Fruit fly (Drosophila melanogaster) whole organism, embryonic: ENCODE data around the gene Send2.

Experiments
- Atf6 ChIP-seq: fragments of 200-800 bp; sonication (Bioruptor generic); IDR thresholded peaks from 2 replicates; pipeline ENCODE4 v1.3.6; 2022; ENCODE audit warnings: missing biosample characterization, missing genetic modification characterization
- Bdp1 ChIP-seq: fragments of 200-800 bp; sonication (Bioruptor generic); optimal IDR thresholded peaks from 3 replicates; lab custom pipeline; 2016; ENCODE audit warnings: missing biosample characterization, missing genetic modification characterization
- Blimp-1 ChIP-seq: fragments of 200-800 bp; sonication (Bioruptor generic); optimal IDR thresholded peaks from 3 replicates; lab custom pipeline; 2018; ENCODE audit warnings: missing biosample characterization, missing genetic modification characterization, mild to moderate bottlenecking, moderate library complexity, missing genetic modification reagents
- CG11695 ChIP-seq: fragments of 200-800 bp; sonication (Bioruptor generic); IDR thresholded peaks from 3 replicates; pipeline ENCODE4 v1.3.6; 2022; ENCODE audit warnings: missing biosample characterization, missing genetic modification characterization
- CG13296 ChIP-seq: fragments of 200-800 bp; sonication (Bioruptor generic); optimal IDR thresholded peaks from 3 replicates; lab custom pipeline; 2018; ENCODE audit warnings: missing biosample characterization, mild to moderate bottlenecking, missing genetic modification characterization
- CG13624 ChIP-seq: fragments of 200-800 bp; sonication (Bioruptor generic); optimal IDR thresholded peaks from 2 replicates; lab custom pipeline; 2016; ENCODE audit warnings: missing biosample characterization, missing genetic modification characterization
- CG15269 ChIP-seq: fragments of 200-800 bp; sonication (Bioruptor generic); optimal IDR thresholded peaks from 2 replicates; lab custom pipeline; 2018; ENCODE audit warnings: missing biosample characterization, mild to moderate bottlenecking, missing genetic modification characterization, moderate library complexity
- CG15601 ChIP-seq: fragments of 200-800 bp; sonication (Bioruptor generic); optimal IDR thresholded peaks from 3 replicates; lab custom pipeline; 2019; ENCODE audit warnings: missing biosample characterization, mild to moderate bottlenecking, missing genetic modification characterization, moderate library complexity
- CG16815 ChIP-seq: fragments of 200-800 bp; sonication (Bioruptor generic); optimal IDR thresholded peaks from 3 replicates; lab custom pipeline; 2017; ENCODE audit warnings: missing biosample characterization, mild to moderate bottlenecking, missing genetic modification characterization
- CG17385 ChIP-seq: fragments of 200-800 bp; sonication (Bioruptor generic); optimal IDR thresholded peaks from 3 replicates; lab custom pipeline; 2018; ENCODE audit warnings: missing biosample characterization, mild to moderate bottlenecking, missing genetic modification characterization
- CG18262 ChIP-seq: fragments of 200-800 bp; optimal IDR thresholded peaks from 3 replicates; lab custom pipeline; 2019; ENCODE audit warnings: missing biosample characterization, mild to moderate bottlenecking, missing genetic modification characterization, moderate library complexity
- CG18476 ChIP-seq: fragments of 200-800 bp; sonication (Bioruptor generic); optimal IDR thresholded peaks from 2 replicates; lab custom pipeline; 2016; ENCODE audit warnings: missing biosample characterization, mild to moderate bottlenecking, missing genetic modification characterization
- CG18599 ChIP-seq: fragments of 200-800 bp; sonication (Bioruptor generic); optimal IDR thresholded peaks from 3 replicates; lab custom pipeline; 2017; ENCODE audit warnings: missing biosample characterization, missing genetic modification characterization, mild to moderate bottlenecking, moderate library complexity, missing genetic modification reagents
- CG2199 ChIP-seq: fragments of 200-800 bp; sonication (Bioruptor generic); IDR thresholded peaks from 3 replicates; pipeline ENCODE4 v1.3.6; 2022; ENCODE audit warnings: missing biosample characterization, missing genetic modification characterization
- CG2875 ChIP-seq: fragments of 200-800 bp; sonication (Bioruptor generic); optimal IDR thresholded peaks from 2 replicates; lab custom pipeline; 2017; ENCODE audit warnings: missing biosample characterization, mild to moderate bottlenecking, missing genetic modification characterization, missing genetic modification reagents
- CG30403 ChIP-seq: fragments of 200-800 bp; sonication (Bioruptor generic); optimal IDR thresholded peaks from 3 replicates; lab custom pipeline; 2016; ENCODE audit warnings: missing biosample characterization, missing genetic modification characterization
- CG31224 ChIP-seq: fragments of 200-800 bp; sonication (Bioruptor generic); IDR thresholded peaks from 2 replicates; pipeline ENCODE4 v1.3.6; 2022; ENCODE audit warnings: missing biosample characterization, missing genetic modification characterization
- CG31441 ChIP-seq: fragments of 200-800 bp; sonication (Bioruptor generic); IDR thresholded peaks from 2 replicates; pipeline ENCODE4 v1.3.6; 2022; ENCODE audit warnings: missing biosample characterization, missing genetic modification characterization
- CG34422 ChIP-seq: fragments of 200-800 bp; sonication (Bioruptor generic); IDR thresholded peaks from 3 replicates; pipeline ENCODE4 v1.3.6; 2022; ENCODE audit warnings: missing biosample characterization, missing genetic modification characterization
- CG3847 ChIP-seq: fragments of 200-800 bp; sonication (Bioruptor generic); IDR thresholded peaks from 2 replicates; pipeline ENCODE4 v1.3.6; 2022; ENCODE audit warnings: missing biosample characterization, missing genetic modification characterization
- CG4404 ChIP-seq: fragments of 200-800 bp; sonication (Bioruptor generic); IDR thresholded peaks from 2 replicates; pipeline ENCODE4 v1.3.6; 2022; ENCODE audit warnings: missing biosample characterization, missing genetic modification characterization
- CG4424 ChIP-seq: fragments of 200-800 bp; sonication (Bioruptor generic); optimal IDR thresholded peaks from 3 replicates; lab custom pipeline; 2016; ENCODE audit warnings: missing biosample characterization, missing genetic modification characterization
- CG6813 ChIP-seq: fragments of 200-800 bp; sonication (Bioruptor generic); optimal IDR thresholded peaks from 2 replicates; lab custom pipeline; 2017; ENCODE audit warnings: missing biosample characterization, missing genetic modification characterization, mild to moderate bottlenecking, moderate library complexity, missing genetic modification reagents
- CG7372 ChIP-seq: fragments of 200-800 bp; sonication (Bioruptor generic); IDR thresholded peaks from 2 replicates; pipeline ENCODE4 v1.3.6; 2022; ENCODE audit warnings: missing biosample characterization, missing genetic modification characterization
- E2f1 ChIP-seq: fragments of 200-800 bp; sonication (Bioruptor generic); IDR thresholded peaks from 2 replicates; pipeline ENCODE4 v1.3.6; 2022; ENCODE audit warnings: missing biosample characterization, missing genetic modification characterization
- Eip74EF ChIP-seq, 2 experiments: fragments of 200-800 bp in 1 of 2; fragments of >200 bp in 1 of 2; sonication (Bioruptor generic) in 1 of 2; optimal IDR thresholded peaks; 2 replicates each; lab custom pipeline; 2017 to 2019; ENCODE audit warnings: missing biosample characterization in 2 of 2, missing genetic modification characterization in 2 of 2, mild to moderate bottlenecking in 1 of 2, moderate library complexity in 1 of 2
- Ets97D ChIP-seq: fragments of 200-800 bp; sonication (Bioruptor generic); optimal IDR thresholded peaks from 3 replicates; lab custom pipeline; 2016; ENCODE audit warnings: missing biosample characterization, missing genetic modification characterization
- Fer1 ChIP-seq: fragments of 200-800 bp; sonication (Bioruptor generic); optimal IDR thresholded peaks from 2 replicates; lab custom pipeline; 2017; ENCODE audit warnings: missing biosample characterization, mild to moderate bottlenecking, missing genetic modification characterization
- Hr78 ChIP-seq, 2 experiments: fragments of 200-800 bp in 1 of 2; fragments of >200 bp in 1 of 2; sonication (Bioruptor generic) in 1 of 2; optimal IDR thresholded peaks; 2 replicates each; lab custom pipeline; 2017 to 2019; ENCODE audit warnings: missing biosample characterization in 2 of 2, missing genetic modification characterization in 2 of 2, mild to moderate bottlenecking in 1 of 2, moderate library complexity in 1 of 2
- Jarid2 ChIP-seq: fragments of 200-800 bp; sonication (Bioruptor generic); optimal IDR thresholded peaks from 3 replicates; lab custom pipeline; 2017; ENCODE audit warnings: mild to moderate bottlenecking, missing biosample characterization, missing genetic modification reagents, missing genetic modification characterization
- Rx ChIP-seq: fragments of 200-800 bp; sonication (Bioruptor generic); IDR thresholded peaks from 2 replicates; pipeline ENCODE4 v1.3.6; 2022; ENCODE audit warnings: missing biosample characterization, missing genetic modification characterization
- Sox102F ChIP-seq: fragments of 200-800 bp; sonication (Bioruptor generic); optimal IDR thresholded peaks from 2 replicates; lab custom pipeline; 2018; ENCODE audit warnings: missing biosample characterization, mild to moderate bottlenecking, missing genetic modification characterization, moderate library complexity
- Stat92E ChIP-seq, 3 experiments: fragments of >200 bp in 2 of 3; fragments of 200-800 bp in 1 of 3; sonication (Bioruptor generic) in 1 of 3; optimal IDR thresholded peaks; 2 replicates each; lab custom pipeline; 2017 to 2019; ENCODE audit warnings: missing biosample characterization in 3 of 3, missing genetic modification characterization in 3 of 3, mild to moderate bottlenecking in 1 of 3, moderate library complexity in 1 of 3
- ab ChIP-seq: fragments of 200-800 bp; sonication (Bioruptor generic); optimal IDR thresholded peaks from 2 replicates; lab custom pipeline; 2016; ENCODE audit warnings: missing biosample characterization, missing genetic modification characterization
- bowl ChIP-seq: fragments of 200-800 bp; sonication (Bioruptor generic); IDR thresholded peaks from 2 replicates; pipeline ENCODE4 v1.3.6; 2022; ENCODE audit warnings: missing biosample characterization, missing genetic modification characterization
- chinmo ChIP-seq: fragments of 200-800 bp; sonication (Bioruptor generic); IDR thresholded peaks from 4 replicates; pipeline ENCODE4 v1.3.6; 2022; ENCODE audit warnings: missing biosample characterization, missing genetic modification characterization; ENCODE audit not compliant: partially characterized antibody
- croc ChIP-seq: fragments of 200-800 bp; sonication (Bioruptor generic); conservative IDR thresholded peaks from 3 replicates; pipeline ENCODE4 v1.3.6; 2022; ENCODE audit warnings: missing biosample characterization, missing genetic modification characterization
- danr ChIP-seq: fragments of 200-800 bp; sonication (Bioruptor generic); IDR thresholded peaks from 2 replicates; pipeline ENCODE4 v1.3.6; 2022; ENCODE audit warnings: missing biosample characterization, missing genetic modification characterization
- esg ChIP-seq: fragments of 200-800 bp; sonication (Bioruptor generic); conservative IDR thresholded peaks from 2 replicates; pipeline ENCODE4 v1.3.6; 2022; ENCODE audit warnings: missing biosample characterization, missing genetic modification characterization
- hkb ChIP-seq, 2 experiments: fragments of 200-800 bp in 1 of 2; fragments of >200 bp in 1 of 2; sonication (Bioruptor generic) in 1 of 2; IDR thresholded peaks in 1 of 2; optimal IDR thresholded peaks in 1 of 2; 2 replicates each; pipeline versions ENCODE4 v1.3.6 to Lab custom; 2017 to 2022; ENCODE audit warnings: missing biosample characterization in 1 of 2, missing genetic modification characterization in 1 of 2
- kni ChIP-seq: fragments of 200-800 bp; sonication (Bioruptor generic); optimal IDR thresholded peaks from 3 replicates; lab custom pipeline; 2017; ENCODE audit warnings: mild to moderate bottlenecking, missing biosample characterization, missing genetic modification reagents, missing genetic modification characterization
- lov ChIP-seq, 2 experiments: fragments of 200-800 bp in 1 of 2; fragments of >200 bp in 1 of 2; sonication (Bioruptor generic) in 1 of 2; IDR thresholded peaks in 1 of 2; optimal IDR thresholded peaks in 1 of 2; 2 replicates in 1 of 2; 3 replicates in 1 of 2; pipeline versions ENCODE4 v1.3.6 to Lab custom; 2017 to 2022; ENCODE audit warnings: missing biosample characterization in 1 of 2, missing genetic modification characterization in 1 of 2
- mirr ChIP-seq: fragments of 200-800 bp; sonication (Bioruptor generic); optimal IDR thresholded peaks from 3 replicates; lab custom pipeline; 2018; ENCODE audit warnings: missing biosample characterization, mild to moderate bottlenecking, missing genetic modification characterization
- otp ChIP-seq: fragments of 200-800 bp; sonication (Bioruptor generic); IDR thresholded peaks from 3 replicates; pipeline ENCODE4, ENCODE4 v1.3.6; 2022; ENCODE audit warnings: missing biosample characterization, missing genetic modification characterization
- pum ChIP-seq: fragments of 200-800 bp; sonication (Bioruptor generic); optimal IDR thresholded peaks from 2 replicates; lab custom pipeline; 2016; ENCODE audit warnings: missing biosample characterization, missing genetic modification characterization
- sd ChIP-seq: fragments of 200-800 bp; sonication (Bioruptor generic); optimal IDR thresholded peaks from 3 replicates; lab custom pipeline; 2018; ENCODE audit warnings: missing biosample characterization, mild to moderate bottlenecking, missing genetic modification characterization, moderate library complexity
- sens ChIP-seq: fragments of 200-800 bp; sonication (Bioruptor generic); peaks from one replicate; lab custom pipeline; 2016; ENCODE audit warnings: missing biosample characterization, missing genetic modification characterization
- sr ChIP-seq: fragments of 200-800 bp; sonication (Bioruptor generic); IDR thresholded peaks from 3 replicates; pipeline ENCODE4 v1.3.6; 2022; ENCODE audit warnings: missing biosample characterization, missing genetic modification characterization

Gene Send2

DNA sequence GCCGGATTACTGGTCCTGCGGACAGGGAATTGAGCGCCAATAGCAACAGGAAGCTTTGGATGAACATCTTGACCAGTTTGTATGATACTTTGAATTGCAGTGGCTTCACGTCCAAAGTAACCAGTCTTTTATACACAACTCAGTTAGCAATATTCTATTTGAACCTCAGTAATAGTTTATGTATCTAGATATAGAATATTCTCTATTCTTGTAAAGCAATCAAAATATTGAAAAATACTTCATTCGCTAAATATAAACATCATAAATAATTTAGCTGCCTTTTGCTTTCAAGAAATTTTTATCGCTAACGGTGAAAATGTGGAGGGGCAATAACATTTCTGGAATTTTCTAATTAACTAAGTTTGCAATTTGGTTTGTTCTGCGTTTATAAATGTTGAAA lies at the start of gene Send2:
TSS of gene Send2 (minus strand) at position 101 of the 400 bp plus-strand sequence.
- no peak for TF ChIP-seq pum (GFP tag; lab: Kevin White, UChicago)
- TF ChIP-seq CG2875 (GFP tag; lab: Kevin White, UChicago) = no peak
- TF ChIP-seq CG16815 (GFP tag; lab: Kevin White, UChicago) = no peak
- TF ChIP-seq CG13624 = no peak
- no peak for TF ChIP-seq Rx
- no peak for TF ChIP-seq Jarid2 (GFP tag; lab: Kevin White, UChicago)
- no peak for TF ChIP-seq CG30403 (GFP tag; lab: Kevin White, UChicago)
- TF ChIP-seq CG17385 (GFP tag; lab: Kevin White, UChicago) = no peak
- no peak for TF ChIP-seq esg
- TF ChIP-seq E2f1 (GFP tag; lab: Robert Waterston, UW) = no peak
- no peak for TF ChIP-seq CG4424 (GFP tag; lab: Kevin White, UChicago)
- no peak for TF ChIP-seq ab (GFP tag; lab: Kevin White, UChicago)
- TF ChIP-seq CG18476 = no peak
- TF ChIP-seq croc (GFP tag; lab: Robert Waterston, UW) = no peak
- TF ChIP-seq bowl (GFP tag; lab: Robert Waterston, UW) = no peak
- TF ChIP-seq CG7372 (GFP tag; lab: Robert Waterston, UW) = no peak

DNA sequence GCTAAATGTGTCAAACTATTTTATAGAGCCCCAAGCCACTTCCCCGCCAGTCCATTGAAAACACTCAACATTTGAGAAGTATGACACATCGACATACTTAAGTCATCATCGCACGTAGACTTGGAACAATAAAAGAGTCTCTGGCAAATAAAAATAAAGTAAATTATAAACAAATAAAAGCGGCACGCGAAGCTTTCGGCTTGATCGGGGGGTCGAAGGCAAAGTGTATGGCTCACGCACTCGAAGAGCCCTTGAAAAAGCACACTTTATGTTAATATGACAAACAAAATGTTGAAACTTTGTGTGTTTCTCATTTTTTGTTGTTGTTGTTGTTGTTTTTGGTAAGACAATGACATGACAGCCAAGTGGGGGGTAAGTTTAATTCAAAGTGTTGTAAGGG lies 49.8 kb upstream of the Send2 start:
- TF ChIP-seq sens (GFP tag; lab: Kevin White, UChicago) = peak; percentile 65
- peak in 1 of 3 experiments; percentile 35 for TF ChIP-seq Stat92E (GFP tag; optimal IDR thresholded peaks at IDR 0.05; lab: Kevin White, UChicago)
- peak; percentile 24; the same call in 1 of the 2 replicates for TF ChIP-seq CG31441
- peak in 1 of 2 experiments; percentile 62 for TF ChIP-seq Hr78 (GFP tag; optimal IDR thresholded peaks at IDR 0.05; lab: Kevin White, UChicago)
- TF ChIP-seq chinmo (GFP tag; lab: Robert Waterston, UW) = 0 out of 4 replicates have a peak, but pooled peaks have one; percentile 75
- TF ChIP-seq Eip74EF (GFP tag; optimal IDR thresholded peaks at IDR 0.05; lab: Kevin White, UChicago) = peak in 1 of 2 experiments; percentile 41
- TF ChIP-seq CG11695 = 0 out of 3 replicates have a peak, but pooled peaks have one; percentile 25
- TF ChIP-seq Sox102F (GFP tag; lab: Kevin White, UChicago) = peak; percentile 29
- peak; percentile 40 for TF ChIP-seq CG18599
- no peak for TF ChIP-seq sr
- TF ChIP-seq Ets97D = no peak
- peak; percentile 17 for TF ChIP-seq Fer1 (GFP tag; lab: Kevin White, UChicago)
- no peak for TF ChIP-seq CG31224 (GFP tag; lab: Robert Waterston, UW)
- no peak for TF ChIP-seq danr (GFP tag; lab: Robert Waterston, UW)
- TF ChIP-seq otp (GFP tag; lab: Robert Waterston, UW) = 0 out of 3 replicates have a peak, but pooled peaks have one; percentile 5
- peak; percentile 40 for TF ChIP-seq CG15269 (tag; lab: Kevin White, UChicago)
- peak; percentile 65 for TF ChIP-seq sd (tag; lab: Kevin White, UChicago)
- TF ChIP-seq CG15601 (tag; lab: Kevin White, UChicago) = no peak
- TF ChIP-seq Atf6 (GFP tag; lab: Robert Waterston, UW) = 0 out of 2 replicates have a peak, but pooled peaks have one; percentile 51
- TF ChIP-seq lov (optimal IDR thresholded peaks at IDR 0.05; lab: Kevin White, UChicago) = no peak
- TF ChIP-seq lov (GFP tag; IDR thresholded peaks at IDR 0.05; lab: Robert Waterston, UW) = 0 out of 3 replicates have a peak, but pooled peaks have one; percentile 48
- TF ChIP-seq Bdp1 = no peak
- TF ChIP-seq Blimp-1 (GFP tag; lab: Kevin White, UChicago) = peak; percentile 5
- TF ChIP-seq kni (GFP tag; lab: Kevin White, UChicago) = peak; percentile 16
- no peak for TF ChIP-seq CG6813 (GFP tag; lab: Kevin White, UChicago)
- peak; percentile 46 for TF ChIP-seq mirr (GFP tag; lab: Kevin White, UChicago)
- no peak for TF ChIP-seq hkb (optimal IDR thresholded peaks at IDR 0.05; lab: Kevin White, UChicago)
- TF ChIP-seq hkb (GFP tag; IDR thresholded peaks at IDR 0.05; lab: Robert Waterston, UW) = 0 out of 2 replicates have a peak, but pooled peaks have one; percentile 27
- no peak for TF ChIP-seq CG18262
- TF ChIP-seq CG34422 = no peak
- TF ChIP-seq CG3847 (GFP tag; lab: Robert Waterston, UW) = no peak
- TF ChIP-seq CG2199 (GFP tag; lab: Robert Waterston, UW) = 0 out of 3 replicates have a peak, but pooled peaks have one; percentile 36
- no peak for TF ChIP-seq CG4404 (GFP tag; lab: Robert Waterston, UW)
- peak; percentile 2 for TF ChIP-seq CG13296
